Worm (Caenorhabditis elegans) whole organism, L4 larva: ENCODE measurements around the gene F17C11.2.

Experiments used
- ceh-28 ChIP-seq: fragments of 150-350 bp; optimal IDR thresholded peaks from 2 replicates; lab custom pipeline; 2014; ENCODE audit warnings: missing biosample characterization, missing genetic modification reagents, missing genetic modification characterization
- fos-1 ChIP-seq: fragments of 150-350 bp; optimal IDR thresholded peaks from 2 replicates; lab custom pipeline; 2014; ENCODE audit warnings: missing biosample characterization, missing genetic modification characterization
- mdl-1 ChIP-seq, 2 experiments: fragments of 150-350 bp in 1 of 2; sonication (generic microtip) in 1 of 2; optimal IDR thresholded peaks; 2 replicates each; lab custom pipeline; 2014 to 2017; ENCODE audit warnings: missing biosample characterization in 2 of 2, missing genetic modification characterization in 2 of 2
- nhr-10 ChIP-seq: fragments of 150-350 bp; optimal IDR thresholded peaks from 2 replicates; lab custom pipeline; 2014; ENCODE audit warnings: missing biosample characterization, missing genetic modification characterization
- nhr-77 ChIP-seq: fragments of 150-350 bp; optimal IDR thresholded peaks from 2 replicates; lab custom pipeline; 2014; ENCODE audit warnings: missing biosample characterization, missing genetic modification characterization
- pha-4 ChIP-seq, 2 experiments: fragments of 150-350 bp in 1 of 2; fragments of 200-800 bp in 1 of 2; sonication (Bioruptor generic) in 1 of 2; IDR thresholded peaks in 1 of 2; optimal IDR thresholded peaks in 1 of 2; 2 replicates each; pipeline versions ENCODE4 v1.3.6 to Lab custom; 2014 to 2022; ENCODE audit warnings: missing genetic modification characterization in 2 of 2, missing genetic modification reagents in 2 of 2, missing biosample characterization in 1 of 2, missing compliant biosample characterization in 1 of 2
- unc-130 ChIP-seq: sonication (generic microtip); optimal IDR thresholded peaks from 2 replicates; lab custom pipeline; 2016; ENCODE audit warnings: missing genetic modification reagents, missing genetic modification characterization, missing compliant biosample characterization

DNA sequence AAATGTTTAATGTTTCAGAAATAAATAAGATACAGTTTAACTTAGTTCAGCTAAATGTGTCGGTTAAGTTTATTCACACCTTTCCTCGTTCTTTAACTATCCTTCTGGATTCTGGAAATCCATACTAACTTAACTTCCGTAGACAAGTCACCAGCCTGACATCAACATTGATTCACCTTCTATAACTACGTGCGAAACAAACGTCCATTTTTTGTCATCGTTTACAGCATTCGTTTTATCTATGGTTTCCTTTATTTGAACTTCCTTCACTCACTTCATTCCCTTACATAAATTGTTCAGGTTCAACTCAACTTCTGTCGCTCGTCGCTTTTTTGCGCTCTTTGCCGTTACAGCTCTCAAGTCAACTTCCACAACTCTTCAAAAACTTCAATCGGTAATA lies 6.9 kb upstream of the F17C11.2 start, which contains the start of gene F17C11.26:
- TF ChIP-seq nhr-77 (tag; lab: Kevin White, UChicago): no peak
- TF ChIP-seq fos-1 (tag; lab: Kevin White, UChicago): no peak
- no peak for TF ChIP-seq mdl-1 (tag; optimal IDR thresholded peaks at IDR 0.05; lab: Kevin White, UChicago)
- no peak for TF ChIP-seq nhr-10
- no peak for TF ChIP-seq pha-4 (GFP tag; IDR thresholded peaks at IDR 0.05; lab: Robert Waterston, UW)
- no peak for TF ChIP-seq pha-4 (tag; optimal IDR thresholded peaks at IDR 0.05; lab: Kevin White, UChicago)
- no peak for TF ChIP-seq unc-130 (GFP tag; lab: Kevin White, UChicago)
- TF ChIP-seq ceh-28 (tag; lab: Kevin White, UChicago): no peak
